ENCODE assay signal across 2 fruit fly cellular contexts in genomic region chr3L:14563461-14563860, dm6.
A peak's percentile ranks its signal among the peaks of the same experiment; 100 is the strongest.
TF ChIP-seq lines count a peak whose summit lies in the region.

No protein-coding gene starts in this region.

- TF ChIP-seq CTCF in S2 (optimal IDR thresholded peaks at IDR 0.05; lab: Kevin White, UChicago): peak; percentile 22 to 50
- no peak for TF ChIP-seq CTCF in whole organism, embryonic (GFP tag; optimal IDR thresholded peaks at IDR 0.05; lab: Kevin White, UChicago)

TF ChIP-seq in whole organism, embryonic, 481 proteins besides CTCF, POLR2A, EP300 and RAD21:
- TF ChIP-seq az2 (GFP tag; optimal IDR thresholded peaks at IDR 0.05; lab: Kevin White, UChicago) (no peak), CG2199 (GFP tag; IDR thresholded peaks at IDR 0.05; lab: Robert Waterston, UW) (peak; percentile 91), gsb-n (tag; optimal IDR thresholded peaks at IDR 0.05; lab: Kevin White, UChicago) (peak; percentile 30)
TF ChIP-seq in whole organism, embryonic: peak in this region for 2.
